Worm (Caenorhabditis elegans) whole organism, L4 larva: Measurements from ENCODE around the gene F38E1.10.

Experiments
- F10B5.3 ChIP-seq: sonication (generic microtip); optimal IDR thresholded peaks from 2 replicates; lab custom pipeline; 2016; ENCODE audit warnings: mild to moderate bottlenecking, missing genetic modification characterization, missing compliant biosample characterization
- F49E8.2 ChIP-seq: sonication (generic microtip); optimal IDR thresholded peaks from 2 replicates; lab custom pipeline; 2016; ENCODE audit warnings: missing compliant biosample characterization, mild to moderate bottlenecking, missing genetic modification characterization, borderline replicate concordance
- T20F7.1 ChIP-seq: fragments of 200-800 bp; sonication (Bioruptor generic); optimal IDR thresholded peaks from 2 replicates; lab custom pipeline; 2018; ENCODE audit warnings: mild to moderate bottlenecking, missing genetic modification characterization, missing compliant biosample characterization
- Y75B8A.6 ChIP-seq: fragments of 200-800 bp; sonication (Bioruptor generic); IDR thresholded peaks from 2 replicates; pipeline ENCODE4 v1.3.6; 2022; ENCODE audit warnings: missing genetic modification reagents, missing genetic modification characterization, missing compliant biosample characterization
- ZK337.2 ChIP-seq: fragments of 200-800 bp; sonication (Bioruptor generic); IDR thresholded peaks from 2 replicates; pipeline ENCODE4 v1.3.6; 2022; ENCODE audit warnings: missing genetic modification reagents, missing genetic modification characterization, missing compliant biosample characterization
- aly-2 ChIP-seq: sonication (generic microtip); optimal IDR thresholded peaks from 2 replicates; lab custom pipeline; 2018; ENCODE audit warnings: missing biosample characterization, missing genetic modification characterization
- ama-1 ChIP-seq: fragments of 150-350 bp; optimal IDR thresholded peaks from 2 replicates; lab custom pipeline; 2014; ENCODE audit warnings: inconsistent platforms, mixed read lengths
- attf-4 ChIP-seq: sonication (generic microtip); optimal IDR thresholded peaks from 3 replicates; lab custom pipeline; 2017; ENCODE audit warnings: missing biosample characterization, missing genetic modification characterization
- ceh-20 ChIP-seq: fragments of 200-800 bp; sonication (Bioruptor generic); IDR thresholded peaks from 2 replicates; pipeline ENCODE4 v1.3.6; 2022; ENCODE audit warnings: missing genetic modification reagents, missing genetic modification characterization, missing compliant biosample characterization
- ceh-32 ChIP-seq: sonication (generic microtip); optimal IDR thresholded peaks from 2 replicates; lab custom pipeline; 2016; ENCODE audit warnings: mild to moderate bottlenecking, missing genetic modification characterization, missing compliant biosample characterization; ENCODE audit not compliant: poor library complexity
- ceh-44 ChIP-seq: fragments of 200-800 bp; sonication (Bioruptor generic); IDR thresholded peaks from 2 replicates; pipeline ENCODE4 v1.3.6; 2022; ENCODE audit warnings: missing genetic modification reagents, missing genetic modification characterization, missing compliant biosample characterization
- ceh-82 ChIP-seq: sonication (generic microtip); optimal IDR thresholded peaks from 2 replicates; lab custom pipeline; 2017; ENCODE audit warnings: missing biosample characterization, missing genetic modification characterization
- ces-1 ChIP-seq: fragments of 150-350 bp; sonication (generic microtip); optimal IDR thresholded peaks from 4 replicates; lab custom pipeline; 2014; ENCODE audit warnings: missing biosample characterization, missing genetic modification reagents, missing genetic modification characterization
- daf-12 ChIP-seq: fragments of 150-350 bp; optimal IDR thresholded peaks from 2 replicates; lab custom pipeline; 2014; ENCODE audit warnings: missing biosample characterization, missing genetic modification reagents, missing genetic modification characterization
- daf-16 ChIP-seq, 3 experiments: sonication (generic microtip); optimal IDR thresholded peaks; 2 replicates each; lab custom pipeline; 2016 to 2017; ENCODE audit warnings: missing genetic modification characterization in 3 of 3, missing genetic modification reagents in 3 of 3, mild to moderate bottlenecking in 2 of 3, missing compliant biosample characterization in 2 of 3, missing biosample characterization in 1 of 3, moderate library complexity in 1 of 3
- daf-8 ChIP-seq: fragments of 200-800 bp; sonication (Bioruptor generic); IDR thresholded peaks from 2 replicates; pipeline ENCODE4 v1.3.6; 2022; ENCODE audit warnings: missing genetic modification characterization, missing compliant biosample characterization
- dmd-8 ChIP-seq: fragments of 200-800 bp; sonication (Bioruptor generic); IDR thresholded peaks from 2 replicates; pipeline ENCODE4 v1.3.6; 2022; ENCODE audit warnings: missing genetic modification characterization, missing compliant biosample characterization
- dpl-1 ChIP-seq: fragments of 150-350 bp; optimal IDR thresholded peaks from 2 replicates; lab custom pipeline; 2014; ENCODE audit warnings: missing biosample characterization, missing genetic modification reagents, missing genetic modification characterization
- dve-1 ChIP-seq: sonication (generic microtip); optimal IDR thresholded peaks from 2 replicates; lab custom pipeline; 2017; ENCODE audit warnings: antibody characterized with exemption, mild to moderate bottlenecking, missing genetic modification characterization, missing compliant biosample characterization; ENCODE audit not compliant: insufficient read depth
- hlh-30 ChIP-seq: sonication (generic microtip); optimal IDR thresholded peaks from 2 replicates; lab custom pipeline; 2017; ENCODE audit warnings: antibody characterized with exemption, mild to moderate bottlenecking, missing genetic modification characterization, missing compliant biosample characterization; ENCODE audit not compliant: insufficient read depth
- lin-13 ChIP-seq: fragments of 150-350 bp; optimal IDR thresholded peaks from 2 replicates; lab custom pipeline; 2014; ENCODE audit warnings: missing biosample characterization, missing genetic modification reagents, missing genetic modification characterization
- lin-29 ChIP-seq: fragments of 200-800 bp; sonication (Bioruptor generic); IDR thresholded peaks from 2 replicates; pipeline ENCODE4 v1.3.6; 2022; ENCODE audit warnings: missing genetic modification reagents, missing genetic modification characterization, missing compliant biosample characterization
- lin-38 ChIP-seq: fragments of 200-800 bp; sonication (Bioruptor generic); IDR thresholded peaks from 2 replicates; pipeline ENCODE4 v1.3.6; 2022; ENCODE audit warnings: missing genetic modification reagents, missing genetic modification characterization, missing compliant biosample characterization
- lin-39 ChIP-seq: fragments of 150-350 bp; optimal IDR thresholded peaks from 2 replicates; lab custom pipeline; 2014; ENCODE audit warnings: missing biosample characterization, missing genetic modification reagents, missing genetic modification characterization
- lir-3 ChIP-seq: sonication (generic microtip); optimal IDR thresholded peaks from 2 replicates; lab custom pipeline; 2016; ENCODE audit warnings: mild to moderate bottlenecking, missing genetic modification characterization, missing compliant biosample characterization
- mdt-29 ChIP-seq: fragments of 200-800 bp; sonication (Bioruptor generic); IDR thresholded peaks from 2 replicates; pipeline ENCODE4 v1.3.6; 2022; ENCODE audit warnings: missing genetic modification reagents, missing genetic modification characterization, missing compliant biosample characterization
- mep-1 ChIP-seq: fragments of 150-350 bp; sonication (generic microtip); optimal IDR thresholded peaks from 3 replicates; lab custom pipeline; 2014; ENCODE audit warnings: missing biosample characterization, missing genetic modification characterization
- mes-2 ChIP-seq: sonication (generic microtip); optimal IDR thresholded peaks from 2 replicates; lab custom pipeline; 2016; ENCODE audit warnings: missing genotype, mild to moderate bottlenecking, missing genetic modification characterization, missing compliant biosample characterization; ENCODE audit not compliant: poor library complexity, severe bottlenecking
- mxl-2 ChIP-seq: fragments of 200-800 bp; sonication (Bioruptor generic); conservative IDR thresholded peaks from 2 replicates; pipeline ENCODE4 v1.3.6; 2022; ENCODE audit warnings: missing genetic modification reagents, missing genetic modification characterization, missing compliant biosample characterization
- nhr-11 ChIP-seq: fragments of 150-350 bp; optimal IDR thresholded peaks from 2 replicates; lab custom pipeline; 2014; ENCODE audit warnings: missing biosample characterization, missing genetic modification characterization
- nhr-41 ChIP-seq: fragments of 200-800 bp; sonication (Bioruptor generic); IDR thresholded peaks from 2 replicates; pipeline ENCODE4 v1.3.6; 2022; ENCODE audit warnings: missing genetic modification reagents, missing genetic modification characterization, missing compliant biosample characterization
- nhr-48 ChIP-seq: sonication (generic microtip); optimal IDR thresholded peaks from 2 replicates; lab custom pipeline; 2016; ENCODE audit warnings: mild to moderate bottlenecking, missing genetic modification characterization, missing compliant biosample characterization
- nhr-6 ChIP-seq: fragments of 150-350 bp; optimal IDR thresholded peaks from 2 replicates; lab custom pipeline; 2014; ENCODE audit warnings: missing biosample characterization, missing genetic modification characterization
- php-3 ChIP-seq: fragments of 200-800 bp; sonication (Bioruptor generic); IDR thresholded peaks from 2 replicates; pipeline ENCODE4 v1.3.6; 2022; ENCODE audit warnings: missing genetic modification reagents, missing genetic modification characterization, missing compliant biosample characterization
- pqm-1 ChIP-seq: sonication (generic microtip); optimal IDR thresholded peaks from 2 replicates; lab custom pipeline; 2017; ENCODE audit warnings: missing biosample characterization, missing genetic modification characterization
- rbr-2 ChIP-seq: sonication (generic microtip); optimal IDR thresholded peaks from 2 replicates; lab custom pipeline; 2016; ENCODE audit warnings: missing genotype, missing genetic modification characterization, missing compliant biosample characterization
- snpc-1.2 ChIP-seq: fragments of 200-800 bp; sonication (Bioruptor generic); IDR thresholded peaks from 2 replicates; pipeline ENCODE4 v1.3.6; 2022; ENCODE audit warnings: missing genetic modification reagents, missing genetic modification characterization, missing compliant biosample characterization
- snpc-4 ChIP-seq: fragments of 150-350 bp; optimal IDR thresholded peaks from 2 replicates; lab custom pipeline; 2014; ENCODE audit warnings: missing biosample characterization, missing genetic modification characterization
- spr-1 ChIP-seq: sonication (generic microtip); optimal IDR thresholded peaks from 2 replicates; lab custom pipeline; 2016; ENCODE audit warnings: mild to moderate bottlenecking, missing genetic modification characterization, missing compliant biosample characterization
- spr-3 ChIP-seq: fragments of 200-800 bp; sonication (Bioruptor generic); optimal IDR thresholded peaks from 2 replicates; lab custom pipeline; 2018; ENCODE audit warnings: mild to moderate bottlenecking, missing genetic modification characterization, missing compliant biosample characterization
- unc-39 ChIP-seq: sonication (generic microtip); optimal IDR thresholded peaks from 2 replicates; lab custom pipeline; 2017; ENCODE audit warnings: missing biosample characterization, missing genetic modification characterization
- unc-62 ChIP-seq, 3 experiments: fragments of 150-350 bp in 1 of 3; sonication (generic microtip); optimal IDR thresholded peaks in 2 of 3; peaks in 1 of 3; 1 replicate in 1 of 3; 2 replicates in 2 of 3; lab custom pipeline; 2014 to 2017; ENCODE audit warnings: missing biosample characterization in 3 of 3, missing genetic modification characterization in 3 of 3, missing genetic modification reagents in 3 of 3, missing genotype in 1 of 3
- vab-7 ChIP-seq: fragments of 200-800 bp; sonication (Bioruptor generic); IDR thresholded peaks from 2 replicates; pipeline ENCODE4 v1.3.6; 2022; ENCODE audit warnings: missing genetic modification reagents, missing genetic modification characterization, missing compliant biosample characterization
- zag-1 ChIP-seq: fragments of 150-350 bp; optimal IDR thresholded peaks from 2 replicates; lab custom pipeline; 2014; ENCODE audit warnings: missing biosample characterization, missing genetic modification characterization
- zip-2 ChIP-seq: fragments of 150-350 bp; optimal IDR thresholded peaks from 2 replicates; lab custom pipeline; 2014; ENCODE audit warnings: missing biosample characterization, missing genetic modification characterization
- ztf-7 ChIP-seq: fragments of 150-350 bp; optimal IDR thresholded peaks from 2 replicates; lab custom pipeline; 2014; ENCODE audit warnings: missing biosample characterization, missing genetic modification characterization

F38E1.10 gene

ce11 chrV:8359113-8359564 lies 16.2 kb downstream of the F38E1.10 start, which contains the start of gene mpdu-1 (continued):
- TF ChIP-seq mxl-2 (GFP tag; lab: Robert Waterston, UW) (no peak), ztf-7 (peak; percentile 59), ceh-82 (tag; lab: Kevin White, UChicago) (no peak), dpl-1 (GFP tag; lab: Kevin White, UChicago) (peak; percentile 80), pqm-1 (tag; lab: Kevin White, UChicago) (peak; percentile 71), vab-7 (GFP tag; lab: Robert Waterston, UW) (no peak), zip-2 (no peak), Y75B8A.6 (GFP tag; lab: Robert Waterston, UW) (no peak), zag-1 (tag; lab: Kevin White, UChicago) (no peak), F49E8.2 (tag; lab: Kevin White, UChicago) (no peak), nhr-11 (no peak), unc-62 (GFP tag; optimal IDR thresholded peaks at IDR 0.05 in 1 of 2; lab: Kevin White, UChicago) (no peak), unc-62 (tag; optimal IDR thresholded peaks at IDR 0.05; lab: Kevin White, UChicago) (no peak), T20F7.1 (GFP tag; lab: Kevin White, UChicago) (peak; percentile 72), aly-2 (no peak), mep-1 (tag; lab: Kevin White, UChicago) (no peak), ceh-44 (GFP tag; lab: Robert Waterston, UW) (no peak), F10B5.3 (tag; lab: Kevin White, UChicago) (no peak), ceh-32 (tag; lab: Kevin White, UChicago) (no peak), daf-8 (GFP tag; lab: Robert Waterston, UW) (no peak), daf-16 (GFP tag; optimal IDR thresholded peaks at IDR 0.05; lab: Kevin White, UChicago) (no peak), daf-16 (tag; optimal IDR thresholded peaks at IDR 0.05; lab: Kevin White, UChicago) (peak; percentile 71), unc-39 (no peak), lin-38 (GFP tag; lab: Robert Waterston, UW) (no peak; the same call in 1 of the 2 replicates), lin-39 (tag; lab: Kevin White, UChicago) (no peak), snpc-1.2 (GFP tag; lab: Robert Waterston, UW) (no peak), nhr-48 (tag; lab: Kevin White, UChicago) (peak; percentile 33), mdt-29 (GFP tag; lab: Robert Waterston, UW) (no peak), nhr-41 (GFP tag; lab: Robert Waterston, UW) (no peak), rbr-2 (peak; percentile 26), spr-3 (no peak), nhr-6 (tag; lab: Kevin White, UChicago) (peak; percentile 36), mes-2 (no peak), ceh-20 (no peak), dmd-8 (GFP tag; lab: Robert Waterston, UW) (no peak), lin-29 (GFP tag; lab: Robert Waterston, UW) (no peak), ces-1 (GFP tag; lab: Kevin White, UChicago) (no peak), snpc-4 (tag; lab: Kevin White, UChicago) (peak; percentile 31), hlh-30 (peak; percentile 36), spr-1 (tag; lab: Kevin White, UChicago) (no peak), dve-1 (tag; lab: Kevin White, UChicago) (peak; percentile 89), ZK337.2 (GFP tag; lab: Robert Waterston, UW) (no peak), ama-1 (lab: Kevin White, UChicago) (no peak), lin-13 (GFP tag; lab: Kevin White, UChicago) (no peak), lir-3 (tag; lab: Kevin White, UChicago) (no peak), daf-12 (no peak), attf-4 (tag; lab: Kevin White, UChicago) (no peak), php-3 (GFP tag; lab: Robert Waterston, UW) (no peak; the same call in 1 of the 2 replicates)
